Worm (Caenorhabditis elegans) whole organism, L1 larva: ENCODE results near the gene best-19.
A peak's percentile ranks its signal among the peaks of the same experiment; 100 is the strongest.

Experiments used
- aha-1 ChIP-seq: fragments of 150-350 bp; optimal IDR thresholded peaks from 2 replicates; lab custom pipeline; 2014; ENCODE audit warnings: missing biosample characterization, missing genetic modification characterization
- ama-1 ChIP-seq: fragments of 150-350 bp; optimal IDR thresholded peaks from 2 replicates; lab custom pipeline; 2014
- ces-1 ChIP-seq: fragments of 150-350 bp; optimal IDR thresholded peaks from 2 replicates; lab custom pipeline; 2014; ENCODE audit warnings: missing biosample characterization, missing genetic modification reagents, missing genetic modification characterization
- fkh-10 ChIP-seq: sonication (generic microtip); optimal IDR thresholded peaks from 2 replicates; lab custom pipeline; 2017; ENCODE audit warnings: missing biosample characterization, missing genetic modification reagents, missing genetic modification characterization
- mep-1 ChIP-seq: fragments of 150-350 bp; optimal IDR thresholded peaks from 2 replicates; lab custom pipeline; 2014; ENCODE audit warnings: missing biosample characterization, missing genetic modification characterization
- nhr-76 ChIP-seq: sonication (generic microtip); optimal IDR thresholded peaks from 2 replicates; lab custom pipeline; 2017; ENCODE audit warnings: missing biosample characterization, missing genetic modification characterization
- nhr-90 ChIP-seq: sonication (generic microtip); optimal IDR thresholded peaks from 2 replicates; lab custom pipeline; 2016; ENCODE audit warnings: mild to moderate bottlenecking, missing genetic modification characterization, missing compliant biosample characterization; ENCODE audit not compliant: poor library complexity
- tbx-2 ChIP-seq: sonication (generic microtip); optimal IDR thresholded peaks from 2 replicates; lab custom pipeline; 2016; ENCODE audit warnings: missing genetic modification characterization, missing compliant biosample characterization
- unc-130 ChIP-seq: fragments of 150-350 bp; optimal IDR thresholded peaks from 2 replicates; lab custom pipeline; 2017; ENCODE audit warnings: missing biosample characterization, missing genetic modification characterization, inconsistent platforms

DNA sequence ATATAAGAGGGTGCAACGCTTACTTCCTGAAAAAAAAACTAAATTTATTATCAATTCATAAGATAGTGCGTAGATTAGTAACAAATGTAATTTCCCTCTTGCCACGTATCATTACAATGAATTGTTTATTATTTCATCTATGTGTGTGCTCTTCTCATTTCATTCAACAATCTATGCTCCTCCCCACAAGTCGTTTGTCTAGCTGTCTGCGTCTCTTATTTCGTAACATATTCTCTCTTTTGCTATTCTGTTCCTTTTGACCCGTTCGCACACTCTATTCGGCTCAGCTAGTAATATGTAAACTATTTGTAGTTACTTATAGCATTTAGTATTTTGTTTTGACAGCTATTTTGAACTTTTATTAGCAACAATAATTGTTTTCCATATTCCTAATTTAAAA lies 1.4 kb upstream of the best-19 start:
- TF ChIP-seq ces-1 (GFP tag; lab: Kevin White, UChicago) = no peak
- TF ChIP-seq unc-130 (tag; lab: Kevin White, UChicago) = no peak
- no peak for TF ChIP-seq nhr-90 (tag; lab: Kevin White, UChicago)
- no peak for TF ChIP-seq ama-1 (lab: Kevin White, UChicago)
- no peak for TF ChIP-seq nhr-76
- TF ChIP-seq fkh-10 (GFP tag; lab: Kevin White, UChicago) = no peak
- TF ChIP-seq aha-1 (tag; lab: Kevin White, UChicago) = no peak
- TF ChIP-seq tbx-2 (tag; lab: Kevin White, UChicago) = no peak
- peak; percentile 6 for TF ChIP-seq mep-1 (tag; lab: Kevin White, UChicago)
